Fruit fly (Drosophila melanogaster) whole organism: Measurements from ENCODE around the gene olf413.

Experiments
- CG8478 ChIP-seq: fragments of >200 bp; optimal IDR thresholded peaks from 2 replicates; lab custom pipeline; 2018; ENCODE audit warnings: inconsistent platforms
- Dll ChIP-seq: fragments of >200 bp; optimal IDR thresholded peaks from 2 replicates; lab custom pipeline; 2017
- EcR ChIP-seq, 2 experiments: fragments of >200 bp; optimal IDR thresholded peaks; 2 replicates each; lab custom pipeline; 2017; ENCODE audit warnings: missing biosample characterization in 2 of 2, missing genetic modification characterization in 2 of 2, missing genetic modification reagents in 2 of 2
- pan ChIP-seq: fragments of >200 bp; optimal IDR thresholded peaks from 2 replicates; lab custom pipeline; 2017
- psq ChIP-seq: fragments of >200 bp; optimal IDR thresholded peaks from 2 replicates; lab custom pipeline; 2017
- usp ChIP-seq: fragments of >200 bp; optimal IDR thresholded peaks from 2 replicates; lab custom pipeline; 2017; ENCODE audit warnings: missing biosample characterization, missing genetic modification characterization, mixed read lengths

olf413 gene

dm6 chr3L:22135849-22136248 lies at the start of gene olf413:
Gene olf413, plus strand, starts transcription at chr3L:22136090.
- TF ChIP-seq pan (no peak), EcR (GFP tag; optimal IDR thresholded peaks at IDR 0.05; lab: Kevin White, UChicago) (no peak), Dll (no peak), psq (lab: Kevin White, UChicago) (no peak)

- no peak for TF ChIP-seq usp (GFP tag; lab: Kevin White, UChicago)
- TF ChIP-seq EcR (GFP tag; optimal IDR thresholded peaks at IDR 0.05; lab: Kevin White, UChicago): no peak
- no peak for TF ChIP-seq pan
- TF ChIP-seq psq (lab: Kevin White, UChicago): no peak
- TF ChIP-seq Dll: no peak
- no peak for TF ChIP-seq CG8478 (lab: Kevin White, UChicago)
These were observed 44.6 kb upstream of the olf413 start for dm6 chr3L:22091339-22091738.

- TF ChIP-seq Dll (no peak), psq (lab: Kevin White, UChicago) (no peak), CG8478 (lab: Kevin White, UChicago) (no peak), pan (no peak), usp (GFP tag; lab: Kevin White, UChicago) (no peak), EcR (GFP tag; optimal IDR thresholded peaks at IDR 0.05; lab: Kevin White, UChicago) (no peak)
These were observed 41.5 kb upstream of the olf413 start for dm6 chr3L:22094308-22094866.

- no peak for TF ChIP-seq pan
- no peak for TF ChIP-seq CG8478 (lab: Kevin White, UChicago)
- TF ChIP-seq EcR (GFP tag; optimal IDR thresholded peaks at IDR 0.05; lab: Kevin White, UChicago): no peak
- TF ChIP-seq Dll: no peak
- TF ChIP-seq psq (lab: Kevin White, UChicago): no peak
- TF ChIP-seq usp (GFP tag; lab: Kevin White, UChicago): no peak
These were observed 29.2 kb upstream of the olf413 start for dm6 chr3L:22106704-22107103.

- TF ChIP-seq psq (lab: Kevin White, UChicago) (no peak), pan (no peak), CG8478 (lab: Kevin White, UChicago) (no peak), usp (GFP tag; lab: Kevin White, UChicago) (no peak), Dll (no peak), EcR (GFP tag; optimal IDR thresholded peaks at IDR 0.05; lab: Kevin White, UChicago) (no peak)
These were observed 26.0 kb upstream of the olf413 start for dm6 chr3L:22109903-22110302.

- no peak for TF ChIP-seq usp (GFP tag; lab: Kevin White, UChicago)
- no peak for TF ChIP-seq CG8478 (lab: Kevin White, UChicago)
- TF ChIP-seq pan: no peak
- TF ChIP-seq Dll: no peak
- no peak for TF ChIP-seq psq (lab: Kevin White, UChicago)
- no peak for TF ChIP-seq EcR (GFP tag; optimal IDR thresholded peaks at IDR 0.05; lab: Kevin White, UChicago)
These were observed 22.7 kb upstream of the olf413 start for dm6 chr3L:22113186-22113585.

- TF ChIP-seq usp (GFP tag; lab: Kevin White, UChicago): no peak
- no peak for TF ChIP-seq CG8478 (lab: Kevin White, UChicago)
- TF ChIP-seq Dll: no peak
- no peak for TF ChIP-seq EcR (GFP tag; optimal IDR thresholded peaks at IDR 0.05; lab: Kevin White, UChicago)
- no peak for TF ChIP-seq pan
These were observed 5.8 kb upstream of the olf413 start for dm6 chr3L:22129855-22130746.

- no peak for TF ChIP-seq psq (lab: Kevin White, UChicago)
- TF ChIP-seq CG8478 (lab: Kevin White, UChicago): no peak
- no peak for TF ChIP-seq pan
- TF ChIP-seq EcR (GFP tag; optimal IDR thresholded peaks at IDR 0.05; lab: Kevin White, UChicago): no peak
- TF ChIP-seq Dll: no peak
- no peak for TF ChIP-seq usp (GFP tag; lab: Kevin White, UChicago)
These were observed 5.2 kb upstream of the olf413 start for dm6 chr3L:22130747-22131078.

dm6 chr3L:22132726-22133125 lies 3.2 kb upstream of the olf413 start:
- TF ChIP-seq psq (lab: Kevin White, UChicago): no peak
- TF ChIP-seq EcR (GFP tag; optimal IDR thresholded peaks at IDR 0.05; lab: Kevin White, UChicago): no peak
- TF ChIP-seq pan: no peak
- no peak for TF ChIP-seq usp (GFP tag; lab: Kevin White, UChicago)
- TF ChIP-seq CG8478 (lab: Kevin White, UChicago): no peak
- no peak for TF ChIP-seq Dll

dm6 chr3L:22134378-22134777 lies 1.5 kb upstream of the olf413 start:
- no peak for TF ChIP-seq pan
- no peak for TF ChIP-seq Dll
- TF ChIP-seq psq (lab: Kevin White, UChicago): no peak
- TF ChIP-seq EcR (GFP tag; optimal IDR thresholded peaks at IDR 0.05; lab: Kevin White, UChicago): no peak
- TF ChIP-seq usp (GFP tag; lab: Kevin White, UChicago): no peak
- no peak for TF ChIP-seq CG8478 (lab: Kevin White, UChicago)

dm6 chr3L:22134927-22135326 lies 963 bp upstream of the olf413 start:
- no peak for TF ChIP-seq CG8478 (lab: Kevin White, UChicago)
- TF ChIP-seq pan: no peak
- TF ChIP-seq psq (lab: Kevin White, UChicago): no peak
- TF ChIP-seq usp (GFP tag; lab: Kevin White, UChicago): no peak
- no peak for TF ChIP-seq EcR (GFP tag; optimal IDR thresholded peaks at IDR 0.05; lab: Kevin White, UChicago)
- no peak for TF ChIP-seq Dll

dm6 chr3L:22136268-22136876 lies 482 bp downstream of the olf413 start:
- no peak for TF ChIP-seq psq (lab: Kevin White, UChicago)
- no peak for TF ChIP-seq Dll
- TF ChIP-seq usp (GFP tag; lab: Kevin White, UChicago): no peak
- no peak for TF ChIP-seq EcR (GFP tag; optimal IDR thresholded peaks at IDR 0.05; lab: Kevin White, UChicago)
- no peak for TF ChIP-seq pan
- no peak for TF ChIP-seq CG8478 (lab: Kevin White, UChicago)
